Fruit fly (Drosophila melanogaster): ENCODE measurements around the gene CG11498.

The CG11498 gene

dm6 chr3R:30203104-30203986, 43.1 kb upstream of the CG11498 start (continued):
- peak; percentile 96 for TF ChIP-seq lilli (GFP tag; optimal IDR thresholded peaks at IDR 0.05)
- peak; percentile 78; the same call in 1 of the 2 replicates for TF ChIP-seq rib (GFP tag; IDR thresholded peaks at IDR 0.05)
- TF ChIP-seq sens-2 (GFP tag; IDR thresholded peaks at IDR 0.05): peak; percentile 94
- peak; percentile 50 for TF ChIP-seq dan (GFP tag; IDR thresholded peaks at IDR 0.05)
- peak; percentile 72 for TF ChIP-seq Taf1 (GFP tag; IDR thresholded peaks at IDR 0.05)
- peak; percentile 95 for TF ChIP-seq CG14710 (tag; optimal IDR thresholded peaks at IDR 0.05)
- TF ChIP-seq Gug (GFP tag; IDR thresholded peaks at IDR 0.05): peak; percentile 94
- peak; percentile 52; the same call in 1 of the 2 replicates for TF ChIP-seq chm (GFP tag; IDR thresholded peaks at IDR 0.05)
- peak; percentile 90 for TF ChIP-seq sug (tag; optimal IDR thresholded peaks at IDR 0.05)
- peak; percentile 21; the same call in 1 of the 2 replicates for TF ChIP-seq CG13287 (GFP tag; IDR thresholded peaks at IDR 0.05; ENCODE audit: partially characterized antibody)
- TF ChIP-seq CG33213 (GFP tag; optimal IDR thresholded peaks at IDR 0.05): peak; percentile 97
- peak; percentile 77 for TF ChIP-seq CG7928 (GFP tag; optimal IDR thresholded peaks at IDR 0.05)
- TF ChIP-seq CG2202 (tag; optimal IDR thresholded peaks at IDR 0.05): peak; percentile 81
- TF ChIP-seq CG13775 (GFP tag; optimal IDR thresholded peaks at IDR 0.05): peak; percentile 85
- peak; percentile 18; the same call in 1 of the 2 replicates for TF ChIP-seq CG4360 (GFP tag; IDR thresholded peaks at IDR 0.05)
- peak; percentile 97 for TF ChIP-seq Abd-B (GFP tag; optimal IDR thresholded peaks at IDR 0.05)
- TF ChIP-seq CG14667 (GFP tag; IDR thresholded peaks at IDR 0.05): peak; percentile 86
- peak; percentile 86 for TF ChIP-seq CG10366 (GFP tag; IDR thresholded peaks at IDR 0.05)
- TF ChIP-seq CG2199 (GFP tag; IDR thresholded peaks at IDR 0.05): peak; percentile 98; the same call in 2 of the 3 replicates
- TF ChIP-seq aop (GFP tag; IDR thresholded peaks at IDR 0.05): peak; percentile 95
- TF ChIP-seq Elba2 (GFP tag; optimal IDR thresholded peaks at IDR 0.05): no peak
- no peak for TF ChIP-seq lov (optimal IDR thresholded peaks at IDR 0.05)
- 0 out of 3 replicates have a peak, but pooled peaks have one; percentile 3 for TF ChIP-seq lov (GFP tag; IDR thresholded peaks at IDR 0.05)
- peak; percentile 98 for TF ChIP-seq Aef1 (GFP tag; IDR thresholded peaks at IDR 0.05)
- peak; percentile 89 for TF ChIP-seq CG30431 (GFP tag; optimal IDR thresholded peaks at IDR 0.05)
- TF ChIP-seq Usf (GFP tag; optimal IDR thresholded peaks at IDR 0.05): peak; percentile 83
- peak; percentile 98 for TF ChIP-seq ems (GFP tag; optimal IDR thresholded peaks at IDR 0.05)
- TF ChIP-seq CG32767 (GFP tag; IDR thresholded peaks at IDR 0.05): peak; percentile 93
- peak; percentile 90 for TF ChIP-seq CG12659 (GFP tag; optimal IDR thresholded peaks at IDR 0.05)
- peak; percentile 89 for TF ChIP-seq mirr (GFP tag; optimal IDR thresholded peaks at IDR 0.05)
- TF ChIP-seq CG32772 (GFP tag; IDR thresholded peaks at IDR 0.05): peak; percentile 94
- peak; percentile 98 for TF ChIP-seq sisA (GFP tag; IDR thresholded peaks at IDR 0.05)
- peak; percentile 7 for TF ChIP-seq pros (GFP tag; optimal IDR thresholded peaks at IDR 0.05)
- peak; percentile 93 for TF ChIP-seq CG11695 (GFP tag; IDR thresholded peaks at IDR 0.05)
- peak; percentile 90 for TF ChIP-seq NfI (GFP tag; optimal IDR thresholded peaks at IDR 0.05)
- TF ChIP-seq unpg (GFP tag; optimal IDR thresholded peaks at IDR 0.05): peak; percentile 93
- TF ChIP-seq CG15269 (tag; optimal IDR thresholded peaks at IDR 0.05): peak; percentile 91
- peak; percentile 90 for TF ChIP-seq kni (GFP tag; optimal IDR thresholded peaks at IDR 0.05)
- TF ChIP-seq CG10321 (GFP tag; IDR thresholded peaks at IDR 0.05): peak; percentile 53; the same call in 1 of the 2 replicates
- peak; percentile 44 for TF ChIP-seq CG15073 (GFP tag; optimal IDR thresholded peaks at IDR 0.05)
- peak; percentile 87 for TF ChIP-seq CG15601 (tag; optimal IDR thresholded peaks at IDR 0.05)
- peak; percentile 87 for TF ChIP-seq dm (GFP tag; optimal IDR thresholded peaks at IDR 0.05)
- TF ChIP-seq CG1832 (GFP tag; optimal IDR thresholded peaks at IDR 0.05): no peak
- peak; percentile 96 for TF ChIP-seq CG3281 (GFP tag; optimal IDR thresholded peaks at IDR 0.05)
- peak; percentile 96 for TF ChIP-seq so (GFP tag; IDR thresholded peaks at IDR 0.05)
- peak; percentile 90 for TF ChIP-seq nerfin-1 (tag; optimal IDR thresholded peaks at IDR 0.05)
- peak; percentile 91 for TF ChIP-seq croc (GFP tag; conservative IDR thresholded peaks at IDR 0.05)
- TF ChIP-seq Bgb (GFP tag; IDR thresholded peaks at IDR 0.05; ENCODE audit: partially characterized antibody): no peak
- TF ChIP-seq CG6654 (GFP tag; optimal IDR thresholded peaks at IDR 0.05): peak; percentile 91
